Fruit fly (Drosophila melanogaster): Measurements from ENCODE around the gene CG13801.

Gene CG13801

DNA sequence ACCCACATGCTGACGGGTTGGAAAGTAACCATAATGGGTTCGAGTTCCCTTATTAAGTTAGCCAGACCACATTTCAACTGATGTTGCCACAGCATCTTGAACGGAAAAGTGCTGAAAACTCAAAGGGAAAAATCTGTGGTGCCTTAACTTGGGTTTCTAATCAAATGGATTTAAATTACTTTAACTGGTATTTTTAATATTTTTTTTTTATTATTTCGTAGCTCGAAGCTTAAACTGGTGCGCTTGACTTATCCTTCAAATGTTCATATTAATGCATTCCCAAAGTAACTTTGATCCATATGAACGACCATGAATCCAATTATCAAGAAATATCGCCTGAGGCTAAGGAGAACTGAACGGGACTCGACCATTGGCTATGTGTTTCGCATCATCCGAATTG, at the start of gene CG13801:
CG13801 (plus strand) TSS at position 301 of the 400 bp plus-strand sequence.
- no peak for TF ChIP-seq Hr96 (GFP tag; optimal IDR thresholded peaks at IDR 0.05)
- TF ChIP-seq kay (GFP tag; ENCODE audit: borderline replicate concordance), result no peak
- no peak for TF ChIP-seq Crg-1 (GFP tag; optimal IDR thresholded peaks at IDR 0.05)
- TF ChIP-seq tj (GFP tag; optimal IDR thresholded peaks at IDR 0.05), result no peak
- no peak for TF ChIP-seq Mnt (GFP tag; optimal IDR thresholded peaks at IDR 0.05)
- TF ChIP-seq cnc (optimal IDR thresholded peaks at IDR 0.05), result no peak
- no peak for TF ChIP-seq CG12768 (GFP tag; optimal IDR thresholded peaks at IDR 0.05)
- no peak for TF ChIP-seq Clk (GFP tag; optimal IDR thresholded peaks at IDR 0.05)
- no peak for TF ChIP-seq toe (GFP tag; optimal IDR thresholded peaks at IDR 0.05)

DNA sequence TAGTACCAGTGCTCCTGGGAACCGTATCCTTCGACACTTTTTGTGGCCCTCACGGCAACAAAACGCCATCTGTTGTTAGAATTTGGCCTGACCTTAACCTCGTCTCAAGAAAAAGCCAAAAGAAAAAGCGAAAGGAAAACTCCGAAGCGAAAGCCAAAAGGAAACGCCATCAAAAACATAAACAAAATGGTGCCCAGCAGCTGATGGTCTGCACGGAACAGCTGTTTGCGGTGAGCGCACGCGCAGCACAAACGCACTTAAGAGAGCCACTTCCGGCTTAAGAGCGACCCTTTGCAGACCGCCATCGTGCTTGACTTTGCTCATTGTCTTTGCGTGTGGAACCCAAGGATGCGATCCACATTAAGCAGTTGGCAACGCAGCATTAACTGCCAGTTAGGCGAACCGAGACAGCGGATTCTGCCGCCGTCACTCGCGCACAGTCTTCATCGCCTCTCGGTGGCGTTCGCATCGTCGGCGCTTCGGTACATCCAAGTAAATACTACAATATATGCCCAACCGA, 38.0 kb upstream of the CG13801 start, which contains the start of gene MsR1:
MsR1 (plus strand) TSS at position 437 of the 520 bp plus-strand sequence.
- TF ChIP-seq CG14711 (tag; optimal IDR thresholded peaks at IDR 0.05), result no peak
- TF ChIP-seq cic (GFP tag; optimal IDR thresholded peaks at IDR 0.05), result no peak
- no peak for TF ChIP-seq ovo (GFP tag; optimal IDR thresholded peaks at IDR 0.05)
- no peak for TF ChIP-seq pad (GFP tag; optimal IDR thresholded peaks at IDR 0.05)

DNA sequence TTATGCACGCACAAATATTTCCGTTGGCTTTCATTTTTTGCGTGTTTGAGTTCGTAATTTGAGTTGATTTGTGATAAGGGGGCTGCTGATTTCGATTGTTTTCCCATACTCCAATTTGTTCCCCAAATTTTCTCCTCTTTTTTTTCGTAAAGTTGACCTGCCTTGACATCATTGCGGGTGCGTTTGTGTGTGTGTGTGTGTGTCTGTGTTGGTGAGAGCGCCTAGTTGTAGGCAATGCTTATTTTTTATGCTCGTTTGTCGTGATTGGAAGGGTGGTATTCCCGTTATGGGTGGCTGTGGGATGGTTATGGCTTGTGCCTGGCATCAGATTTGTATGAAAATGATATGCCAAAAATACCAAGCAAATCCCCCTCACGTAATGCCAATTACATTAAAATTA, 35.1 kb upstream of the CG13801 start:
- TF ChIP-seq bab1 (GFP tag; optimal IDR thresholded peaks at IDR 0.05) (no peak), CG14711 (tag; optimal IDR thresholded peaks at IDR 0.05) (no peak), CG7101 (tag; optimal IDR thresholded peaks at IDR 0.05) (no peak), CG11617 (GFP tag; optimal IDR thresholded peaks at IDR 0.05) (no peak), cnc (optimal IDR thresholded peaks at IDR 0.05) (no peak), Crg-1 (GFP tag; optimal IDR thresholded peaks at IDR 0.05) (no peak), CG5204 (GFP tag; optimal IDR thresholded peaks at IDR 0.05) (no peak), toe (GFP tag; optimal IDR thresholded peaks at IDR 0.05) (no peak), ovo (GFP tag; optimal IDR thresholded peaks at IDR 0.05) (no peak)

DNA sequence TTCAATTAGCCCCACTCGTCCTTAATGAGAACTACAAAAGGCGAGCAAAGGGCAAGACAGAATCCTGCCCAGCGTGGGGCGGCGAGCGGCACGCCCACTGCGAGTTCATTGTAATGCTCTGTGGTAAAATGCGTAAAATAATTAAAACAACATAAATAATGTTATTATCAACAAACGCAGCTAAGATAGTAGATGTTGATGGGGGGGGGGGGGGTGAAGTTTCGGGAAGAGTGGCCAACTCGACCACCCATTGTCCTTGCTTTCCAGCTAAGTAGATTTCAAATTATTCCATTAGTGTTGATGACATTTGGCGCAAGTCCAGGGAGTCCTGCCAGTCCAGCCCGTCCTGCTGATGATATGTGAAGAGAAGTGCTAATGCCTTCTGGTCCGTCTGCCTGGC, 31.6 kb upstream of the CG13801 start:
- no peak for TF ChIP-seq pad (GFP tag; optimal IDR thresholded peaks at IDR 0.05)
- no peak for TF ChIP-seq CG33017 (tag; optimal IDR thresholded peaks at IDR 0.05)
- TF ChIP-seq Crg-1 (GFP tag; optimal IDR thresholded peaks at IDR 0.05), result no peak
- TF ChIP-seq tj (GFP tag; optimal IDR thresholded peaks at IDR 0.05), result no peak
- TF ChIP-seq toe (GFP tag; optimal IDR thresholded peaks at IDR 0.05), result no peak
- TF ChIP-seq CG12768 (GFP tag; optimal IDR thresholded peaks at IDR 0.05), result no peak

DNA sequence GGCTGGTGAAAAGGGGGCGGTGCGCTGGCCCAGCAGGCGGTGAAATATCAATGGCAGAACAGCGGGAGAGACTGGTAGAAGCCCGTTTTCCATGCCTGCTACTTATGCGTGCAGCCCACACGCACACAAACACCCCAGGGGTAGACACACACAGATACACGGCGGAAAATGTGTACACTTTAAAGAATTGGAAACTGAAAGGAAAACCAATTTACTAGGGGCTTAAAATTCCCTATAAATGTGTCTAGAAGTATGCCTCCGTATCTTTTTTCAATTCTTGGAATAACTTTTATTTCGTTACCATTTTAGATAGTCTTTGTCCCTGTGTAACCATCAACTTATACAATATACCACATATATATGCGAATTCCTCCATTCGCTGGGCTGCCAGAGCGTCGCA, 28.1 kb upstream of the CG13801 start:
- TF ChIP-seq ovo (GFP tag; optimal IDR thresholded peaks at IDR 0.05) (no peak), CG7045 (GFP tag; optimal IDR thresholded peaks at IDR 0.05) (no peak), cic (GFP tag; optimal IDR thresholded peaks at IDR 0.05) (no peak), CG14711 (tag; optimal IDR thresholded peaks at IDR 0.05) (no peak), pad (GFP tag; optimal IDR thresholded peaks at IDR 0.05) (no peak)

DNA sequence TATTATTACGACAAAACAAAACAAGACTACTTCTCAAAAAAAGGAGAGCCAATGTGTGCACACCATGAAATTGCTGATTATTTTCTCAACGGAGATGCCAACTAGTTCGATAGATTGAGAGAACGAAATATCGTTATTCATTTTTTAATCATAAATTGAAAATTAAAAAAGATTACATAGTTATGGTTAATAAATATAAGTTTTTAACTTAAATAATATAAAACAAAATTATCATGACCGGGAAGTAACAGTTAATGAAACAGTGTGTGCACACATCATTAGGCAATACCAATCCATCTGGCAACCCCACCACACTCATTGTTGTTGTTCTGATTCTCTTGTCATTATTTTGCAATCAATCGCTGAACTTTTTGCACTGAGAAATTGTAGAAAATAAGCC, 11.5 kb downstream of the CG13801 start, which contains the start of the genes CG1317 and CG8993:
CG1317 (minus strand) TSS at position 58 of the 400 bp plus-strand sequence.
CG8993 (plus strand) TSS at position 318 of the 400 bp plus-strand sequence.
- TF ChIP-seq CG12768 (GFP tag; optimal IDR thresholded peaks at IDR 0.05) (no peak), Mnt (GFP tag; optimal IDR thresholded peaks at IDR 0.05) (peak; percentile 38), pad (GFP tag; optimal IDR thresholded peaks at IDR 0.05) (peak; percentile 22), toe (GFP tag; optimal IDR thresholded peaks at IDR 0.05) (peak; percentile 30), cnc (optimal IDR thresholded peaks at IDR 0.05) (no peak), Clk (GFP tag; optimal IDR thresholded peaks at IDR 0.05) (no peak), CG14711 (tag; optimal IDR thresholded peaks at IDR 0.05) (peak; percentile 52), ovo (GFP tag; optimal IDR thresholded peaks at IDR 0.05) (peak; percentile 62), CG7101 (tag; optimal IDR thresholded peaks at IDR 0.05) (peak; percentile 59), Crg-1 (GFP tag; optimal IDR thresholded peaks at IDR 0.05) (no peak), kay (GFP tag; ENCODE audit: borderline replicate concordance) (peak; percentile 55), Hr96 (GFP tag; optimal IDR thresholded peaks at IDR 0.05) (no peak), CG1620 (GFP tag; optimal IDR thresholded peaks at IDR 0.05) (peak; percentile 43), bab1 (GFP tag; optimal IDR thresholded peaks at IDR 0.05) (peak; percentile 84), CG11617 (GFP tag; optimal IDR thresholded peaks at IDR 0.05) (peak; percentile 44), CG5204 (GFP tag; optimal IDR thresholded peaks at IDR 0.05) (no peak), CG33017 (tag; optimal IDR thresholded peaks at IDR 0.05) (no peak), tj (GFP tag; optimal IDR thresholded peaks at IDR 0.05) (peak; percentile 29), cic (GFP tag; optimal IDR thresholded peaks at IDR 0.05) (no peak), CG7045 (GFP tag; optimal IDR thresholded peaks at IDR 0.05) (peak; percentile 44)

DNA sequence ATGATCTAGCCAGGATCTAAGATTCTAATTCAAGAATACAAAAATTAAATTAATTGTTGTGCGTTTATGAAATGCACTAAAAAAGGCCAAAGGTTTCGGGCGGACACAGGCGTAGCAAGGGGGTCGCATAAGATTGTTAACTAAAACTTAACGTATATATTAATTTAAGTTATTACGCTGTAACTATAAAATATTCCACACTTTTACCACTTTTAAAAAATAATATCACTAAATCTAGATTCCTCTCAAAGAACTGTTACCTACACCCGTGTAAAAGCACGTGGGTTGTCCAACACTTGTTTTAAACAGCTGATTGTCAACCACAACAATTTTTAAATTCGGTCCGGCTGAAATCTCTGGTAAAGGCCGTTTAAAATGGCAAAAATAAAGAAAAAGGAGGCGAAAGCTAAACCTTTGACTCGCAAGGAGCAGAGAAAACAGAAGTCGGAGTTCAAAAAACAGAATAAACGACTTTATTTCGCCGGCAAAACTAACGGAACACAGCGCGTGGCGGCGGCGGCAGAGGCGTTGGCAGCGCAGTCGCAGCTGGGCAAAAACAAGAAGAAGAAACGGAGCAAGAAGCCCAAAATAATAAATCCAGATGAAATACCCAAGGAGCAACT, 13.2 kb downstream of the CG13801 start, which contains the start of the genes mRpL23 and CG9004:
mRpL23 (minus strand) TSS at position 284 of the 623 bp plus-strand sequence.
CG9004 (plus strand) TSS at position 308 of the 623 bp plus-strand sequence.
- TF ChIP-seq Mnt (GFP tag; optimal IDR thresholded peaks at IDR 0.05) (peak; percentile 100), CG1620 (GFP tag; optimal IDR thresholded peaks at IDR 0.05) (peak; percentile 99), Crg-1 (GFP tag; optimal IDR thresholded peaks at IDR 0.05) (peak; percentile 99), ovo (GFP tag; optimal IDR thresholded peaks at IDR 0.05) (peak; percentile 97), CG11617 (GFP tag; optimal IDR thresholded peaks at IDR 0.05) (peak; percentile 98), tj (GFP tag; optimal IDR thresholded peaks at IDR 0.05) (peak; percentile 91), CG7045 (GFP tag; optimal IDR thresholded peaks at IDR 0.05) (peak; percentile 99), CG33017 (tag; optimal IDR thresholded peaks at IDR 0.05) (peak; percentile 99), CG5204 (GFP tag; optimal IDR thresholded peaks at IDR 0.05) (peak; percentile 99), Hr96 (GFP tag; optimal IDR thresholded peaks at IDR 0.05) (peak; percentile 99), CG14711 (tag; optimal IDR thresholded peaks at IDR 0.05) (peak; percentile 98), cic (GFP tag; optimal IDR thresholded peaks at IDR 0.05) (peak; percentile 91), CG12768 (GFP tag; optimal IDR thresholded peaks at IDR 0.05) (peak; percentile 99), kay (GFP tag; ENCODE audit: borderline replicate concordance) (peak; percentile 97), CG7101 (tag; optimal IDR thresholded peaks at IDR 0.05) (peak; percentile 99), bab1 (GFP tag; optimal IDR thresholded peaks at IDR 0.05) (peak; percentile 99), Clk (GFP tag; optimal IDR thresholded peaks at IDR 0.05) (peak; percentile 98), toe (GFP tag; optimal IDR thresholded peaks at IDR 0.05) (peak; percentile 100), pad (GFP tag; optimal IDR thresholded peaks at IDR 0.05) (peak; percentile 94), cnc (optimal IDR thresholded peaks at IDR 0.05) (no peak)

Measured in whole organism, adult.